Fruit fly (Drosophila melanogaster): ENCODE results near the gene Polr3C.

Gene Polr3C

dm6 chr3R:12443769-12444168 lies 16.4 kb upstream of the Polr3C start:
- TF ChIP-seq CG7045 (GFP tag; optimal IDR thresholded peaks at IDR 0.05) (no peak), CG1620 (GFP tag; optimal IDR thresholded peaks at IDR 0.05) (no peak), Clk (GFP tag; optimal IDR thresholded peaks at IDR 0.05) (no peak), tj (GFP tag; optimal IDR thresholded peaks at IDR 0.05) (peak; percentile 74)

dm6 chr3R:12445468-12445867 lies 14.7 kb upstream of the Polr3C start:
- TF ChIP-seq Clk (GFP tag; optimal IDR thresholded peaks at IDR 0.05) (no peak), kay (GFP tag; ENCODE audit: borderline replicate concordance) (no peak), Crg-1 (GFP tag; optimal IDR thresholded peaks at IDR 0.05) (no peak), Hr96 (GFP tag; optimal IDR thresholded peaks at IDR 0.05) (no peak), CG7101 (tag; optimal IDR thresholded peaks at IDR 0.05) (no peak), toe (GFP tag; optimal IDR thresholded peaks at IDR 0.05) (no peak), CG7045 (GFP tag; optimal IDR thresholded peaks at IDR 0.05) (no peak)

- TF ChIP-seq CG14711 (tag; optimal IDR thresholded peaks at IDR 0.05) (no peak), CG33017 (tag; optimal IDR thresholded peaks at IDR 0.05) (no peak), CG7045 (GFP tag; optimal IDR thresholded peaks at IDR 0.05) (no peak), toe (GFP tag; optimal IDR thresholded peaks at IDR 0.05) (no peak), bab1 (GFP tag; optimal IDR thresholded peaks at IDR 0.05) (no peak), pad (GFP tag; optimal IDR thresholded peaks at IDR 0.05) (no peak), kay (GFP tag; ENCODE audit: borderline replicate concordance) (no peak), CG12768 (GFP tag; optimal IDR thresholded peaks at IDR 0.05) (no peak), Crg-1 (GFP tag; optimal IDR thresholded peaks at IDR 0.05) (no peak), CG1620 (GFP tag; optimal IDR thresholded peaks at IDR 0.05) (no peak), CG11617 (GFP tag; optimal IDR thresholded peaks at IDR 0.05) (no peak), Mnt (GFP tag; optimal IDR thresholded peaks at IDR 0.05) (no peak), tj (GFP tag; optimal IDR thresholded peaks at IDR 0.05) (no peak), cic (GFP tag; optimal IDR thresholded peaks at IDR 0.05) (no peak), Hr96 (GFP tag; optimal IDR thresholded peaks at IDR 0.05) (no peak), Clk (GFP tag; optimal IDR thresholded peaks at IDR 0.05) (no peak), CG5204 (GFP tag; optimal IDR thresholded peaks at IDR 0.05) (no peak)
Observed at dm6 chr3R:12447353-12447752, 12.9 kb upstream of the Polr3C start, which contains the start of gene vrs. Gene vrs (plus strand): TSS chr3R:12447653.

dm6 chr3R:12448344-12448743 lies 11.9 kb upstream of the Polr3C start:
- TF ChIP-seq cnc (optimal IDR thresholded peaks at IDR 0.05), result no peak
- no peak for TF ChIP-seq CG5204 (GFP tag; optimal IDR thresholded peaks at IDR 0.05)

- TF ChIP-seq ovo (GFP tag; optimal IDR thresholded peaks at IDR 0.05), result peak; percentile 58
- TF ChIP-seq CG11617 (GFP tag; optimal IDR thresholded peaks at IDR 0.05), result peak; percentile 96
- TF ChIP-seq CG7101 (tag; optimal IDR thresholded peaks at IDR 0.05), result peak; percentile 100
- TF ChIP-seq CG12768 (GFP tag; optimal IDR thresholded peaks at IDR 0.05), result peak; percentile 99
- peak; percentile 98 for TF ChIP-seq cic (GFP tag; optimal IDR thresholded peaks at IDR 0.05)
- peak; percentile 99 for TF ChIP-seq kay (GFP tag; ENCODE audit: borderline replicate concordance)
- peak; percentile 100 for TF ChIP-seq CG33017 (tag; optimal IDR thresholded peaks at IDR 0.05)
- peak; percentile 89 for TF ChIP-seq pad (GFP tag; optimal IDR thresholded peaks at IDR 0.05)
- TF ChIP-seq CG1620 (GFP tag; optimal IDR thresholded peaks at IDR 0.05), result peak; percentile 97
- no peak for TF ChIP-seq toe (GFP tag; optimal IDR thresholded peaks at IDR 0.05)
- peak; percentile 97 for TF ChIP-seq CG7045 (GFP tag; optimal IDR thresholded peaks at IDR 0.05)
- peak; percentile 98 for TF ChIP-seq Crg-1 (GFP tag; optimal IDR thresholded peaks at IDR 0.05)
- peak in 1 of 2 experiments; percentile 15 for TF ChIP-seq cnc (optimal IDR thresholded peaks at IDR 0.05)
- peak; percentile 97 for TF ChIP-seq CG5204 (GFP tag; optimal IDR thresholded peaks at IDR 0.05)
- peak; percentile 100 for TF ChIP-seq bab1 (GFP tag; optimal IDR thresholded peaks at IDR 0.05)
- TF ChIP-seq Mnt (GFP tag; optimal IDR thresholded peaks at IDR 0.05), result peak; percentile 95
- TF ChIP-seq tj (GFP tag; optimal IDR thresholded peaks at IDR 0.05), result peak; percentile 83
- TF ChIP-seq Clk (GFP tag; optimal IDR thresholded peaks at IDR 0.05), result peak; percentile 94
- peak; percentile 99 for TF ChIP-seq CG14711 (tag; optimal IDR thresholded peaks at IDR 0.05)
- peak; percentile 99 for TF ChIP-seq Hr96 (GFP tag; optimal IDR thresholded peaks at IDR 0.05)
Observed at dm6 chr3R:12448889-12449314, 11.3 kb upstream of the Polr3C start, which contains the start of gene CG18549. Gene CG18549 (plus strand): TSS chr3R:12449296.

dm6 chr3R:12449617-12450242 lies 10.5 kb upstream of the Polr3C start:
- TF ChIP-seq ovo (GFP tag; optimal IDR thresholded peaks at IDR 0.05) (no peak), CG7045 (GFP tag; optimal IDR thresholded peaks at IDR 0.05) (peak; percentile 1), CG1620 (GFP tag; optimal IDR thresholded peaks at IDR 0.05) (no peak), Hr96 (GFP tag; optimal IDR thresholded peaks at IDR 0.05) (no peak)

dm6 chr3R:12450713-12451259 lies 9.4 kb upstream of the Polr3C start:
- no peak for TF ChIP-seq CG7045 (GFP tag; optimal IDR thresholded peaks at IDR 0.05)
- no peak for TF ChIP-seq CG14711 (tag; optimal IDR thresholded peaks at IDR 0.05)
- no peak for TF ChIP-seq Crg-1 (GFP tag; optimal IDR thresholded peaks at IDR 0.05)
- TF ChIP-seq cnc (optimal IDR thresholded peaks at IDR 0.05), result no peak
- no peak for TF ChIP-seq toe (GFP tag; optimal IDR thresholded peaks at IDR 0.05)
- TF ChIP-seq CG7101 (tag; optimal IDR thresholded peaks at IDR 0.05), result no peak
- no peak for TF ChIP-seq CG1620 (GFP tag; optimal IDR thresholded peaks at IDR 0.05)
- no peak for TF ChIP-seq CG33017 (tag; optimal IDR thresholded peaks at IDR 0.05)
- TF ChIP-seq CG5204 (GFP tag; optimal IDR thresholded peaks at IDR 0.05), result no peak
- no peak for TF ChIP-seq CG11617 (GFP tag; optimal IDR thresholded peaks at IDR 0.05)
- no peak for TF ChIP-seq Clk (GFP tag; optimal IDR thresholded peaks at IDR 0.05)
- TF ChIP-seq CG12768 (GFP tag; optimal IDR thresholded peaks at IDR 0.05), result no peak
- TF ChIP-seq cic (GFP tag; optimal IDR thresholded peaks at IDR 0.05), result no peak
- no peak for TF ChIP-seq Mnt (GFP tag; optimal IDR thresholded peaks at IDR 0.05)
- no peak for TF ChIP-seq bab1 (GFP tag; optimal IDR thresholded peaks at IDR 0.05)
- TF ChIP-seq pad (GFP tag; optimal IDR thresholded peaks at IDR 0.05), result no peak
- no peak for TF ChIP-seq ovo (GFP tag; optimal IDR thresholded peaks at IDR 0.05)
- no peak for TF ChIP-seq tj (GFP tag; optimal IDR thresholded peaks at IDR 0.05)
